Fruit fly (Drosophila melanogaster): Measurements from ENCODE around the gene sty.

Gene sty

DNA sequence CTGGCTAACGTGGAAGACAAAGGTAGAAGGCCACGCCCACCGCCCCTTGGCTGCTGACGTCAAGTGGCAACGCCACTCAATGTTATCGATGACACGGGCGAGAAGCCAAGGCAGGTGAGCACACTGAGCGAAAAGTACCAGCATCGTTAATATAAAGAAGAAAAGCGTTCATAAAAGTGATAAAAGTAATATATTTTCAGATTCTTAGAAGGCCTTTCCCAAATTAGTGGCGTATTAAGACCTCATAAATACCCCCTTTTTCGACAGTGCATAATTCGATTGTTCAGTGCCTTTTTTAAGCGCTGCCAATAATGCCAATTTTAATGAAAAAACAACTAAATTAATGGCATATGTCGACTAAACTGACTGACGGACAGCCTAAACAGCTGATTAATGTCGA lies 24.9 kb upstream of the sty start (continued):
- peak; percentile 53 for TF ChIP-seq Sox102F (GFP tag; optimal IDR thresholded peaks at IDR 0.05)
- TF ChIP-seq CG33213 (GFP tag; optimal IDR thresholded peaks at IDR 0.05) = no peak
- no peak for TF ChIP-seq Dll (GFP tag; IDR thresholded peaks at IDR 0.05; ENCODE audit: partially characterized antibody)
- TF ChIP-seq Sox100B (GFP tag; optimal IDR thresholded peaks at IDR 0.05) = no peak
- no peak for TF ChIP-seq D19A (tag; optimal IDR thresholded peaks at IDR 0.05)
- peak; percentile 27; the same call in 1 of the 2 replicates for TF ChIP-seq Atf6 (GFP tag; IDR thresholded peaks at IDR 0.05)
- TF ChIP-seq CG13775 (GFP tag; optimal IDR thresholded peaks at IDR 0.05) = peak; percentile 62
- peak; percentile 80 for TF ChIP-seq slbo (GFP tag; IDR thresholded peaks at IDR 0.05)
- peak; percentile 37 for TF ChIP-seq nmo (GFP tag; optimal IDR thresholded peaks at IDR 0.05)
- TF ChIP-seq CG17328 (GFP tag; IDR thresholded peaks at IDR 0.05) = peak; percentile 59
- TF ChIP-seq sc (optimal IDR thresholded peaks at IDR 0.05) = no peak
- peak; percentile 32 for TF ChIP-seq sc (GFP tag; optimal IDR thresholded peaks at IDR 0.05)
- no peak for TF ChIP-seq Rx (GFP tag; IDR thresholded peaks at IDR 0.05)
- TF ChIP-seq Hmr (GFP tag; optimal IDR thresholded peaks at IDR 0.05) = peak; percentile 41
- 0 out of 3 replicates have a peak, but pooled peaks have one; percentile 16 for TF ChIP-seq CG2889 (GFP tag; IDR thresholded peaks at IDR 0.05)
- no peak for TF ChIP-seq TFAM (GFP tag; optimal IDR thresholded peaks at IDR 0.05)
- TF ChIP-seq eve (GFP tag; optimal IDR thresholded peaks at IDR 0.05) = peak in 1 of 2 experiments; percentile 17
- TF ChIP-seq dm (GFP tag; optimal IDR thresholded peaks at IDR 0.05) = no peak
- TF ChIP-seq CG12391 (tag; optimal IDR thresholded peaks at IDR 0.05) = peak; percentile 41
- peak in 1 of 2 experiments; percentile 54 for TF ChIP-seq bsh (GFP tag; optimal IDR thresholded peaks at IDR 0.05)
- no peak for TF ChIP-seq CG14014 (GFP tag; IDR thresholded peaks at IDR 0.05)
- peak; percentile 29 for TF ChIP-seq az2 (GFP tag; optimal IDR thresholded peaks at IDR 0.05)
- TF ChIP-seq h (optimal IDR thresholded peaks at IDR 0.05) = no peak
- TF ChIP-seq Hr3 (GFP tag; optimal IDR thresholded peaks at IDR 0.05) = peak; percentile 1
- peak; percentile 58 for TF ChIP-seq gem (tag; optimal IDR thresholded peaks at IDR 0.05)
- peak; percentile 43 for TF ChIP-seq CG12155 (GFP tag; optimal IDR thresholded peaks at IDR 0.05)
- no peak for TF ChIP-seq dati (GFP tag; IDR thresholded peaks at IDR 0.05)
- TF ChIP-seq CG2875 (GFP tag; optimal IDR thresholded peaks at IDR 0.05) = peak; percentile 32
- TF ChIP-seq pum (GFP tag; optimal IDR thresholded peaks at IDR 0.05) = no peak
- TF ChIP-seq Ssrp (tag; optimal IDR thresholded peaks at IDR 0.05) = peak; percentile 52
- peak in 1 of 2 experiments; percentile 29 for TF ChIP-seq Hr51 (GFP tag; optimal IDR thresholded peaks at IDR 0.05)
- TF ChIP-seq ken (GFP tag; IDR thresholded peaks at IDR 0.05) = peak; percentile 46; the same call in 1 of the 3 replicates
- peak; percentile 46 for TF ChIP-seq Hsf (GFP tag; optimal IDR thresholded peaks at IDR 0.05)
- peak; percentile 27 for TF ChIP-seq CG10209 (GFP tag; optimal IDR thresholded peaks at IDR 0.05)
- TF ChIP-seq Med (GFP tag) = peak; percentile 84
- TF ChIP-seq Rfx (GFP tag; IDR thresholded peaks at IDR 0.05) = peak; percentile 30; the same call in 1 of the 2 replicates
- TF ChIP-seq Chrac-16 (GFP tag; optimal IDR thresholded peaks at IDR 0.05) = peak; percentile 0
- no peak for TF ChIP-seq wek (GFP tag; optimal IDR thresholded peaks at IDR 0.05)
- TF ChIP-seq CG14050 (GFP tag; IDR thresholded peaks at IDR 0.05) = 0 out of 3 replicates have a peak, but pooled peaks have one; percentile 16
- TF ChIP-seq Jarid2 (GFP tag; optimal IDR thresholded peaks at IDR 0.05) = no peak
- no peak for TF ChIP-seq CG30020 (tag; optimal IDR thresholded peaks at IDR 0.05)
- TF ChIP-seq CG10321 (GFP tag; IDR thresholded peaks at IDR 0.05) = 0 out of 2 replicates have a peak, but pooled peaks have one; percentile 21
- TF ChIP-seq C15 (GFP tag; IDR thresholded peaks at IDR 0.05) = no peak
- TF ChIP-seq zfh2 (GFP tag; optimal IDR thresholded peaks at IDR 0.05) = peak; percentile 21
- TF ChIP-seq danr (GFP tag; IDR thresholded peaks at IDR 0.05) = no peak
- no peak for TF ChIP-seq HmgZ (tag; optimal IDR thresholded peaks at IDR 0.05)
- TF ChIP-seq NK7.1 (GFP tag; optimal IDR thresholded peaks at IDR 0.05) = no peak
- no peak for TF ChIP-seq B-H2 (GFP tag; optimal IDR thresholded peaks at IDR 0.05)
- peak; percentile 22 for TF ChIP-seq CG30431 (GFP tag; optimal IDR thresholded peaks at IDR 0.05)
- no peak for TF ChIP-seq CG10543 (GFP tag; optimal IDR thresholded peaks at IDR 0.05)
- no peak for TF ChIP-seq CG1832 (GFP tag; optimal IDR thresholded peaks at IDR 0.05)
